Fruit fly (Drosophila melanogaster) whole organism, embryonic: ENCODE measurements around the gene CG43347.
A peak's percentile ranks its signal among the peaks of the same experiment; 100 is the strongest.

ENCODE experiments used
- Adf1 ChIP-seq: fragments of 200-800 bp; sonication (Bioruptor generic); IDR thresholded peaks from 2 replicates; pipeline ENCODE4 v1.3.6; 2022; ENCODE audit warnings: missing biosample characterization, missing genetic modification characterization
- Atf6 ChIP-seq: fragments of 200-800 bp; sonication (Bioruptor generic); IDR thresholded peaks from 2 replicates; pipeline ENCODE4 v1.3.6; 2022; ENCODE audit warnings: missing biosample characterization, missing genetic modification characterization
- CG11504 ChIP-seq: fragments of 200-800 bp; sonication (Bioruptor generic); optimal IDR thresholded peaks from 3 replicates; lab custom pipeline; 2019; ENCODE audit warnings: missing biosample characterization, mild to moderate bottlenecking, missing genetic modification characterization, moderate library complexity
- CG13287 ChIP-seq: fragments of 200-800 bp; sonication (Bioruptor generic); IDR thresholded peaks from 2 replicates; pipeline ENCODE4 v1.3.6; 2022; ENCODE audit warnings: missing biosample characterization, missing genetic modification characterization; ENCODE audit not compliant: partially characterized antibody
- CG13296 ChIP-seq: fragments of 200-800 bp; sonication (Bioruptor generic); optimal IDR thresholded peaks from 3 replicates; lab custom pipeline; 2018; ENCODE audit warnings: missing biosample characterization, mild to moderate bottlenecking, missing genetic modification characterization
- CG13424 ChIP-seq: fragments of 200-800 bp; sonication (Bioruptor generic); optimal IDR thresholded peaks from 2 replicates; lab custom pipeline; 2019; ENCODE audit warnings: missing biosample characterization, mild to moderate bottlenecking, missing genetic modification characterization, moderate library complexity
- CG1603 ChIP-seq: fragments of 200-800 bp; sonication (Bioruptor generic); optimal IDR thresholded peaks from 2 replicates; lab custom pipeline; 2019; ENCODE audit warnings: missing biosample characterization, mild to moderate bottlenecking, missing genetic modification characterization, moderate library complexity
- CG17359 ChIP-seq: fragments of 200-800 bp; sonication (Bioruptor generic); optimal IDR thresholded peaks from 3 replicates; lab custom pipeline; 2018; ENCODE audit warnings: missing biosample characterization, mild to moderate bottlenecking, missing genetic modification characterization, moderate library complexity
- CG30020 ChIP-seq: fragments of 200-800 bp; optimal IDR thresholded peaks from 2 replicates; lab custom pipeline; 2019; ENCODE audit warnings: missing biosample characterization, mild to moderate bottlenecking, missing genetic modification characterization, moderate library complexity
- CG34422 ChIP-seq: fragments of 200-800 bp; sonication (Bioruptor generic); IDR thresholded peaks from 3 replicates; pipeline ENCODE4 v1.3.6; 2022; ENCODE audit warnings: missing biosample characterization, missing genetic modification characterization
- CG3838 ChIP-seq: fragments of 200-800 bp; sonication (Bioruptor generic); optimal IDR thresholded peaks from 3 replicates; lab custom pipeline; 2016; ENCODE audit warnings: missing biosample characterization, missing genetic modification characterization
- CG4360 ChIP-seq: fragments of 200-800 bp; sonication (Bioruptor generic); IDR thresholded peaks from 2 replicates; pipeline ENCODE4 v1.3.6; 2022; ENCODE audit warnings: missing biosample characterization, missing genetic modification characterization
- CG6813 ChIP-seq: fragments of 200-800 bp; sonication (Bioruptor generic); optimal IDR thresholded peaks from 2 replicates; lab custom pipeline; 2017; ENCODE audit warnings: missing biosample characterization, missing genetic modification characterization, mild to moderate bottlenecking, moderate library complexity, missing genetic modification reagents
- CG7928 ChIP-seq: fragments of 200-800 bp; sonication (Bioruptor generic); optimal IDR thresholded peaks from 2 replicates; lab custom pipeline; 2017; ENCODE audit warnings: missing biosample characterization, mild to moderate bottlenecking, missing genetic modification characterization
- CG8290 ChIP-seq, 3 experiments: fragments of 200-800 bp; sonication (Bioruptor generic); optimal IDR thresholded peaks; 2 replicates each; lab custom pipeline; 2016 to 2019; ENCODE audit warnings: missing biosample characterization in 3 of 3, missing genetic modification characterization in 3 of 3, mild to moderate bottlenecking in 2 of 3, moderate library complexity in 1 of 3
- CG9437 ChIP-seq: fragments of 200-800 bp; sonication (Bioruptor generic); optimal IDR thresholded peaks from 2 replicates; lab custom pipeline; 2018; ENCODE audit warnings: missing biosample characterization, mild to moderate bottlenecking, missing genetic modification characterization
- CG9932 ChIP-seq: fragments of 200-800 bp; sonication (Bioruptor generic); IDR thresholded peaks from 2 replicates; pipeline ENCODE4 v1.3.6; 2022; ENCODE audit warnings: missing biosample characterization, missing genetic modification characterization
- Dbx ChIP-seq: fragments of 200-800 bp; sonication (Bioruptor generic); IDR thresholded peaks from 3 replicates; pipeline ENCODE4 v1.3.6; 2022; ENCODE audit warnings: missing biosample characterization, missing genetic modification characterization
- Deaf1 ChIP-seq: fragments of 200-800 bp; optimal IDR thresholded peaks from 3 replicates; lab custom pipeline; 2019; ENCODE audit warnings: missing biosample characterization, mild to moderate bottlenecking, missing genetic modification characterization, moderate library complexity
- Drgx ChIP-seq: fragments of 200-800 bp; sonication (Bioruptor generic); IDR thresholded peaks from 2 replicates; pipeline ENCODE4 v1.3.6; 2022; ENCODE audit warnings: missing biosample characterization, missing genetic modification characterization
- ERR ChIP-seq: fragments of 200-800 bp; sonication (Bioruptor generic); optimal IDR thresholded peaks from 2 replicates; lab custom pipeline; 2016; ENCODE audit warnings: missing biosample characterization, missing genetic modification characterization
- HHEX ChIP-seq: fragments of 200-800 bp; sonication (Bioruptor generic); optimal IDR thresholded peaks from 3 replicates; lab custom pipeline; 2017; ENCODE audit warnings: missing biosample characterization, mild to moderate bottlenecking, missing genetic modification characterization, missing genetic modification reagents
- HLH3B ChIP-seq: fragments of 200-800 bp; sonication (Bioruptor generic); IDR thresholded peaks from 2 replicates; pipeline ENCODE4 v1.3.6; 2022; ENCODE audit warnings: missing biosample characterization, missing genetic modification characterization
- HmgZ ChIP-seq: fragments of 200-800 bp; sonication (Bioruptor generic); optimal IDR thresholded peaks from 2 replicates; lab custom pipeline; 2018; ENCODE audit warnings: missing biosample characterization, mild to moderate bottlenecking, missing genetic modification characterization
- Hmr ChIP-seq: fragments of 200-800 bp; sonication (Bioruptor generic); optimal IDR thresholded peaks from 3 replicates; lab custom pipeline; 2017; ENCODE audit warnings: mild to moderate bottlenecking, missing biosample characterization, missing genetic modification reagents, missing genetic modification characterization
- Hr51 ChIP-seq, 2 experiments: fragments of 200-800 bp; sonication (Bioruptor generic); optimal IDR thresholded peaks; 2 replicates in 1 of 2; 3 replicates in 1 of 2; lab custom pipeline; 2016 to 2018; ENCODE audit warnings: missing biosample characterization in 2 of 2, missing genetic modification characterization in 2 of 2, mild to moderate bottlenecking in 1 of 2, moderate library complexity in 1 of 2
- Jarid2 ChIP-seq: fragments of 200-800 bp; sonication (Bioruptor generic); optimal IDR thresholded peaks from 3 replicates; lab custom pipeline; 2017; ENCODE audit warnings: mild to moderate bottlenecking, missing biosample characterization, missing genetic modification reagents, missing genetic modification characterization
- Meics ChIP-seq: fragments of 200-800 bp; sonication (Bioruptor generic); optimal IDR thresholded peaks from 2 replicates; lab custom pipeline; 2017; ENCODE audit warnings: missing biosample characterization, mild to moderate bottlenecking, missing genetic modification characterization
- Optix ChIP-seq: fragments of 200-800 bp; sonication (Bioruptor generic); IDR thresholded peaks from 3 replicates; pipeline ENCODE4 v1.3.6; 2022; ENCODE audit warnings: missing biosample characterization, missing genetic modification characterization
- Pdp1 ChIP-seq, 2 experiments: fragments of 200-800 bp; sonication (Bioruptor generic); optimal IDR thresholded peaks; 3 replicates each; lab custom pipeline; 2016; ENCODE audit warnings: missing biosample characterization in 2 of 2, missing genetic modification characterization in 2 of 2, mild to moderate bottlenecking in 1 of 2, moderate library complexity in 1 of 2
- Six4 ChIP-seq: fragments of 200-800 bp; sonication (Bioruptor generic); optimal IDR thresholded peaks from 2 replicates; lab custom pipeline; 2016; ENCODE audit warnings: missing biosample characterization, missing genetic modification characterization
- Sox102F ChIP-seq: fragments of 200-800 bp; sonication (Bioruptor generic); optimal IDR thresholded peaks from 2 replicates; lab custom pipeline; 2018; ENCODE audit warnings: missing biosample characterization, mild to moderate bottlenecking, missing genetic modification characterization, moderate library complexity
- ase ChIP-seq: fragments of 200-800 bp; sonication (Bioruptor generic); IDR thresholded peaks from 3 replicates; pipeline ENCODE4 v1.3.6; 2022; ENCODE audit warnings: missing biosample characterization, missing genetic modification characterization
- bsh ChIP-seq, 2 experiments: fragments of 200-800 bp; sonication (Bioruptor generic); optimal IDR thresholded peaks; 2 replicates each; lab custom pipeline; 2017 to 2018; ENCODE audit warnings: mild to moderate bottlenecking in 2 of 2, missing biosample characterization in 2 of 2, missing genetic modification characterization in 2 of 2, moderate library complexity in 1 of 2
- chinmo ChIP-seq: fragments of 200-800 bp; sonication (Bioruptor generic); IDR thresholded peaks from 4 replicates; pipeline ENCODE4 v1.3.6; 2022; ENCODE audit warnings: missing biosample characterization, missing genetic modification characterization; ENCODE audit not compliant: partially characterized antibody
- ftz-f1 ChIP-seq: fragments of 200-800 bp; sonication (Bioruptor generic); optimal IDR thresholded peaks from 2 replicates; lab custom pipeline; 2016; ENCODE audit warnings: missing biosample characterization, missing genetic modification characterization
- grau ChIP-seq: fragments of 200-800 bp; optimal IDR thresholded peaks from 3 replicates; lab custom pipeline; 2019; ENCODE audit warnings: missing biosample characterization, mild to moderate bottlenecking, missing genetic modification characterization, moderate library complexity
- knrl ChIP-seq: fragments of 200-800 bp; sonication (Bioruptor generic); IDR thresholded peaks from 3 replicates; pipeline ENCODE4 v1.3.6; 2022; ENCODE audit warnings: missing biosample characterization, missing genetic modification characterization; ENCODE audit not compliant: partially characterized antibody
- lbe ChIP-seq: fragments of 200-800 bp; sonication (Bioruptor generic); optimal IDR thresholded peaks from 2 replicates; lab custom pipeline; 2016; ENCODE audit warnings: missing biosample characterization, mild to moderate bottlenecking, missing genetic modification characterization
- pan ChIP-seq, 4 experiments: fragments of >200 bp in 3 of 4; fragments of 200-800 bp in 1 of 4; sonication (Bioruptor generic) in 1 of 4; optimal IDR thresholded peaks in 3 of 4; IDR thresholded peaks in 1 of 4; 2 replicates each; pipeline versions ENCODE4 v1.3.6 to Lab custom; 2017 to 2022; ENCODE audit warnings: missing biosample characterization in 2 of 4, missing genetic modification characterization in 2 of 4, mixed read lengths in 1 of 4
- rib ChIP-seq: fragments of 200-800 bp; sonication (Bioruptor generic); IDR thresholded peaks from 2 replicates; pipeline ENCODE4 v1.3.6; 2022; ENCODE audit warnings: missing biosample characterization, missing genetic modification characterization
- sima ChIP-seq: fragments of 200-800 bp; sonication (Bioruptor generic); optimal IDR thresholded peaks from 2 replicates; lab custom pipeline; 2016; ENCODE audit warnings: missing biosample characterization, missing genetic modification characterization
- sna ChIP-seq: fragments of 200-800 bp; sonication (Bioruptor generic); IDR thresholded peaks from 2 replicates; pipeline ENCODE4 v1.3.6; 2022; ENCODE audit warnings: missing biosample characterization, missing genetic modification characterization; ENCODE audit not compliant: partially characterized antibody
- stc ChIP-seq: fragments of 200-800 bp; sonication (Bioruptor generic); IDR thresholded peaks from 2 replicates; pipeline ENCODE4 v1.3.6; 2022; ENCODE audit warnings: missing biosample characterization, missing genetic modification characterization
- sug ChIP-seq: fragments of 200-800 bp; optimal IDR thresholded peaks from 2 replicates; lab custom pipeline; 2019; ENCODE audit warnings: missing biosample characterization, mild to moderate bottlenecking, missing genetic modification characterization, moderate library complexity
- usp ChIP-seq: fragments of >200 bp; optimal IDR thresholded peaks from 2 replicates; lab custom pipeline; 2017; ENCODE audit warnings: missing biosample characterization, missing genetic modification characterization
- vvl ChIP-seq: fragments of 200-800 bp; sonication (Bioruptor generic); IDR thresholded peaks from 2 replicates; pipeline ENCODE4 v1.3.6; 2022; ENCODE audit warnings: missing biosample characterization, missing genetic modification characterization

Gene CG43347

dm6 chrX:10585158-10585634 lies 34.8 kb downstream of the CG43347 start, which contains the start of gene spri (continued):
- TF ChIP-seq CG9437 (GFP tag; lab: Kevin White, UChicago) (peak; percentile 16), CG8290 (GFP tag; optimal IDR thresholded peaks at IDR 0.05; lab: Kevin White, UChicago) (no peak), CG8290 (tag; optimal IDR thresholded peaks at IDR 0.05; lab: Kevin White, UChicago) (peak in 1 of 2 experiments; percentile 47), CG13287 (GFP tag; lab: Robert Waterston, UW) (peak; percentile 29; the same call in 1 of the 2 replicates), lbe (GFP tag; lab: Kevin White, UChicago) (peak; percentile 27), sima (GFP tag; lab: Kevin White, UChicago) (no peak), HLH3B (GFP tag; lab: Robert Waterston, UW) (0 out of 2 replicates have a peak, but pooled peaks have one; percentile 37), usp (no peak), Atf6 (GFP tag; lab: Robert Waterston, UW) (0 out of 2 replicates have a peak, but pooled peaks have one; percentile 31), Pdp1 (GFP tag; optimal IDR thresholded peaks at IDR 0.05; lab: Kevin White, UChicago) (peak in 1 of 2 experiments; percentile 67), CG13424 (tag; lab: Kevin White, UChicago) (no peak), stc (GFP tag; lab: Robert Waterston, UW) (0 out of 2 replicates have a peak, but pooled peaks have one; percentile 21), Hmr (GFP tag; lab: Kevin White, UChicago) (peak; percentile 17), CG3838 (GFP tag; lab: Kevin White, UChicago) (no peak), grau (tag; lab: Kevin White, UChicago) (peak; percentile 10), Hr51 (GFP tag; optimal IDR thresholded peaks at IDR 0.05; lab: Kevin White, UChicago) (peak in 1 of 2 experiments; percentile 33), Sox102F (GFP tag; lab: Kevin White, UChicago) (peak; percentile 31), pan (optimal IDR thresholded peaks at IDR 0.05; lab: Kevin White, UChicago) (no peak), pan (GFP tag; optimal IDR thresholded peaks at IDR 0.05 in 1 of 2, IDR thresholded peaks at IDR 0.05 in 1 of 2) (peak in 1 of 2 experiments; percentile 10), vvl (GFP tag; lab: Robert Waterston, UW) (no peak), CG17359 (tag; lab: Kevin White, UChicago) (peak; percentile 14), rib (GFP tag; lab: Robert Waterston, UW) (0 out of 2 replicates have a peak, but pooled peaks have one; percentile 29), Six4 (GFP tag; lab: Kevin White, UChicago) (peak; percentile 4), HmgZ (tag; lab: Kevin White, UChicago) (peak; percentile 25), sug (peak; percentile 47), Adf1 (GFP tag; lab: Robert Waterston, UW) (peak; percentile 62), CG30020 (no peak), HHEX (GFP tag; lab: Kevin White, UChicago) (peak; percentile 18), Optix (GFP tag; lab: Robert Waterston, UW) (0 out of 3 replicates have a peak, but pooled peaks have one; percentile 18), CG11504 (peak; percentile 12), Jarid2 (GFP tag; lab: Kevin White, UChicago) (peak; percentile 83), bsh (GFP tag; optimal IDR thresholded peaks at IDR 0.05; lab: Kevin White, UChicago) (peak in 1 of 2 experiments; percentile 57), Meics (GFP tag; lab: Kevin White, UChicago) (peak; percentile 6), chinmo (GFP tag; lab: Robert Waterston, UW) (peak; percentile 85; the same call in 2 of the 4 replicates), CG4360 (GFP tag; lab: Robert Waterston, UW) (peak; percentile 89), CG6813 (GFP tag; lab: Kevin White, UChicago) (no peak), knrl (GFP tag; lab: Robert Waterston, UW) (no peak), ERR (GFP tag; lab: Kevin White, UChicago) (no peak), CG9932 (GFP tag; lab: Robert Waterston, UW) (no peak), ftz-f1 (GFP tag; lab: Kevin White, UChicago) (peak; percentile 2), Dbx (GFP tag; lab: Robert Waterston, UW) (peak; percentile 26; the same call in 1 of the 3 replicates), CG7928 (GFP tag; lab: Kevin White, UChicago) (no peak), Deaf1 (tag; lab: Kevin White, UChicago) (peak; percentile 94), CG1603 (tag; lab: Kevin White, UChicago) (peak; percentile 36), CG13296 (GFP tag; lab: Kevin White, UChicago) (no peak), sna (GFP tag; lab: Robert Waterston, UW) (0 out of 2 replicates have a peak, but pooled peaks have one; percentile 18), CG34422 (no peak), ase (0 out of 3 replicates have a peak, but pooled peaks have one; percentile 45), Drgx (GFP tag; lab: Robert Waterston, UW) (peak; percentile 52; the same call in 1 of the 2 replicates)
